Fruit fly (Drosophila melanogaster) whole organism, embryonic: ENCODE results near the gene CG6628.
A peak's percentile ranks its signal among the peaks of the same experiment; 100 is the strongest.

Experiments used
- Antp ChIP-seq: fragments of 200-800 bp; sonication (Bioruptor generic); optimal IDR thresholded peaks from 3 replicates; lab custom pipeline; 2016; ENCODE audit warnings: missing biosample characterization, missing genetic modification characterization
- Awh ChIP-seq: fragments of 200-800 bp; sonication (Bioruptor generic); IDR thresholded peaks from 2 replicates; pipeline ENCODE4, ENCODE4 v1.3.6; 2022; ENCODE audit warnings: missing biosample characterization, missing genetic modification characterization
- Bgb ChIP-seq: fragments of 200-800 bp; sonication (Bioruptor generic); IDR thresholded peaks from 2 replicates; pipeline ENCODE4 v1.3.6; 2022; ENCODE audit warnings: missing biosample characterization, missing genetic modification characterization; ENCODE audit not compliant: partially characterized antibody
- BtbVII ChIP-seq: fragments of 200-800 bp; sonication (Bioruptor generic); optimal IDR thresholded peaks from 3 replicates; lab custom pipeline; 2017; ENCODE audit warnings: missing biosample characterization, mild to moderate bottlenecking, missing genetic modification characterization
- C15 ChIP-seq: fragments of 200-800 bp; sonication (Bioruptor generic); IDR thresholded peaks from 3 replicates; pipeline ENCODE4 v1.3.6; 2022; ENCODE audit warnings: missing biosample characterization, missing genetic modification characterization
- CG10209 ChIP-seq: fragments of 200-800 bp; sonication (Bioruptor generic); optimal IDR thresholded peaks from 3 replicates; lab custom pipeline; 2017; ENCODE audit warnings: missing biosample characterization, mild to moderate bottlenecking, missing genetic modification characterization, missing genetic modification reagents
- CG1024 ChIP-seq: fragments of 200-800 bp; sonication (Bioruptor generic); IDR thresholded peaks from 2 replicates; pipeline ENCODE4 v1.3.6; 2022; ENCODE audit warnings: missing biosample characterization, missing genetic modification characterization
- CG10565 ChIP-seq: fragments of 200-800 bp; sonication (Bioruptor generic); optimal IDR thresholded peaks from 3 replicates; lab custom pipeline; 2016; ENCODE audit warnings: missing biosample characterization, mild to moderate bottlenecking, missing genetic modification characterization
- CG11723 ChIP-seq: fragments of 200-800 bp; sonication (Bioruptor generic); optimal IDR thresholded peaks from 2 replicates; lab custom pipeline; 2017; ENCODE audit warnings: missing biosample characterization, mild to moderate bottlenecking, missing genetic modification characterization
- CG15073 ChIP-seq: fragments of 200-800 bp; sonication (Bioruptor generic); optimal IDR thresholded peaks from 2 replicates; lab custom pipeline; 2016; ENCODE audit warnings: missing biosample characterization, missing genetic modification characterization
- CG18011 ChIP-seq: fragments of 200-800 bp; sonication (Bioruptor generic); optimal IDR thresholded peaks from 2 replicates; lab custom pipeline; 2017; ENCODE audit warnings: missing biosample characterization, missing genetic modification characterization, mild to moderate bottlenecking, moderate library complexity, missing genotype
- CG2120 ChIP-seq: fragments of 200-800 bp; sonication (Bioruptor generic); optimal IDR thresholded peaks from 3 replicates; lab custom pipeline; 2016; ENCODE audit warnings: missing biosample characterization, missing genetic modification characterization
- CG31224 ChIP-seq: fragments of 200-800 bp; sonication (Bioruptor generic); IDR thresholded peaks from 2 replicates; pipeline ENCODE4 v1.3.6; 2022; ENCODE audit warnings: missing biosample characterization, missing genetic modification characterization
- CG31365 ChIP-seq: fragments of 200-800 bp; sonication (Bioruptor generic); optimal IDR thresholded peaks from 2 replicates; lab custom pipeline; 2018; ENCODE audit warnings: missing biosample characterization, mild to moderate bottlenecking, missing genetic modification characterization
- CG31441 ChIP-seq: fragments of 200-800 bp; sonication (Bioruptor generic); IDR thresholded peaks from 2 replicates; pipeline ENCODE4 v1.3.6; 2022; ENCODE audit warnings: missing biosample characterization, missing genetic modification characterization
- CG32532 ChIP-seq: fragments of 200-800 bp; sonication (Bioruptor generic); IDR thresholded peaks from 2 replicates; pipeline ENCODE4 v1.3.6; 2022; ENCODE audit warnings: missing biosample characterization, missing genetic modification characterization
- CG42726 ChIP-seq: fragments of 200-800 bp; sonication (Bioruptor generic); IDR thresholded peaks from 2 replicates; pipeline ENCODE4 v1.3.6; 2022; ENCODE audit warnings: missing biosample characterization, missing genetic modification characterization; ENCODE audit not compliant: partially characterized antibody
- CG4730 ChIP-seq: fragments of 200-800 bp; sonication (Bioruptor generic); IDR thresholded peaks from 2 replicates; pipeline ENCODE4 v1.3.6; 2022; ENCODE audit warnings: missing biosample characterization, missing genetic modification characterization
- CG8089 ChIP-seq: fragments of 200-800 bp; sonication (Bioruptor generic); optimal IDR thresholded peaks from 3 replicates; lab custom pipeline; 2016; ENCODE audit warnings: missing biosample characterization, missing genetic modification characterization
- CG9215 ChIP-seq: fragments of 200-800 bp; sonication (Bioruptor generic); IDR thresholded peaks from 2 replicates; pipeline ENCODE4 v1.3.6; 2022; ENCODE audit warnings: missing biosample characterization, missing genetic modification characterization
- CG9797 ChIP-seq: fragments of 200-800 bp; sonication (Bioruptor generic); optimal IDR thresholded peaks from 3 replicates; lab custom pipeline; 2018; ENCODE audit warnings: missing biosample characterization, mild to moderate bottlenecking, missing genetic modification characterization
- D19A ChIP-seq: fragments of 200-800 bp; optimal IDR thresholded peaks from 3 replicates; lab custom pipeline; 2019; ENCODE audit warnings: missing biosample characterization, mild to moderate bottlenecking, missing genetic modification characterization, moderate library complexity
- Elba2 ChIP-seq: fragments of 200-800 bp; sonication (Bioruptor generic); optimal IDR thresholded peaks from 3 replicates; lab custom pipeline; 2016; ENCODE audit warnings: missing biosample characterization, missing genetic modification characterization
- Hmx ChIP-seq: fragments of 200-800 bp; sonication (Bioruptor generic); optimal IDR thresholded peaks from 2 replicates; lab custom pipeline; 2016; ENCODE audit warnings: missing biosample characterization, missing genetic modification characterization
- Neu2 ChIP-seq: fragments of 200-800 bp; sonication (Bioruptor generic); optimal IDR thresholded peaks from 3 replicates; lab custom pipeline; 2016; ENCODE audit warnings: missing biosample characterization, missing genetic modification characterization, borderline replicate concordance
- Pdp1 ChIP-seq, 2 experiments: fragments of 200-800 bp; sonication (Bioruptor generic); optimal IDR thresholded peaks; 3 replicates each; lab custom pipeline; 2016; ENCODE audit warnings: missing biosample characterization in 2 of 2, missing genetic modification characterization in 2 of 2, mild to moderate bottlenecking in 1 of 2, moderate library complexity in 1 of 2
- Ptx1 ChIP-seq: fragments of 200-800 bp; sonication (Bioruptor generic); IDR thresholded peaks from 2 replicates; pipeline ENCODE4 v1.3.6; 2022; ENCODE audit warnings: missing biosample characterization, missing genetic modification characterization
- Ssrp ChIP-seq: fragments of 200-800 bp; sonication (Bioruptor generic); optimal IDR thresholded peaks from 2 replicates; lab custom pipeline; 2018; ENCODE audit warnings: missing biosample characterization, mild to moderate bottlenecking, missing genetic modification characterization, moderate library complexity
- Usf ChIP-seq: fragments of 200-800 bp; sonication (Bioruptor generic); optimal IDR thresholded peaks from 2 replicates; lab custom pipeline; 2017; ENCODE audit warnings: missing genotype, missing biosample characterization, missing genetic modification characterization
- Xrp1 ChIP-seq: fragments of 200-800 bp; sonication (Bioruptor generic); IDR thresholded peaks from 2 replicates; pipeline ENCODE4 v1.3.6; 2022; ENCODE audit warnings: missing biosample characterization, missing genetic modification characterization
- ash1 ChIP-seq: fragments of 200-800 bp; sonication (Bioruptor generic); optimal IDR thresholded peaks from 2 replicates; lab custom pipeline; 2018; ENCODE audit warnings: missing biosample characterization, mild to moderate bottlenecking, missing genetic modification characterization
- bsh ChIP-seq, 2 experiments: fragments of 200-800 bp; sonication (Bioruptor generic); optimal IDR thresholded peaks; 2 replicates each; lab custom pipeline; 2017 to 2018; ENCODE audit warnings: mild to moderate bottlenecking in 2 of 2, missing biosample characterization in 2 of 2, missing genetic modification characterization in 2 of 2, moderate library complexity in 1 of 2
- ci ChIP-seq: fragments of 200-800 bp; sonication (Bioruptor generic); IDR thresholded peaks from 3 replicates; pipeline ENCODE4 v1.3.6; 2022; ENCODE audit warnings: missing biosample characterization, missing genetic modification characterization
- dmrt99B ChIP-seq: fragments of 200-800 bp; sonication (Bioruptor generic); optimal IDR thresholded peaks from 2 replicates; lab custom pipeline; 2018; ENCODE audit warnings: missing biosample characterization, mild to moderate bottlenecking, missing genetic modification characterization, moderate library complexity
- emc ChIP-seq: fragments of 200-800 bp; sonication (Bioruptor generic); optimal IDR thresholded peaks from 2 replicates; lab custom pipeline; 2016; ENCODE audit warnings: missing biosample characterization, missing genetic modification characterization
- fd102C ChIP-seq: fragments of 200-800 bp; sonication (Bioruptor generic); optimal IDR thresholded peaks from 2 replicates; lab custom pipeline; 2018; ENCODE audit warnings: missing biosample characterization, mild to moderate bottlenecking, missing genetic modification characterization, moderate library complexity
- gcm2 ChIP-seq: fragments of 200-800 bp; sonication (Bioruptor generic); optimal IDR thresholded peaks from 2 replicates; lab custom pipeline; 2016; ENCODE audit warnings: missing biosample characterization, missing genetic modification characterization
- ham ChIP-seq: fragments of 200-800 bp; sonication (Bioruptor generic); IDR thresholded peaks from 2 replicates; pipeline ENCODE4 v1.3.6; 2022; ENCODE audit warnings: missing biosample characterization, missing genetic modification characterization
- nerfin-1 ChIP-seq: fragments of 200-800 bp; sonication (Bioruptor generic); optimal IDR thresholded peaks from 3 replicates; lab custom pipeline; 2019; ENCODE audit warnings: missing biosample characterization, mild to moderate bottlenecking, missing genetic modification characterization, moderate library complexity
- nom ChIP-seq: fragments of 200-800 bp; sonication (Bioruptor generic); optimal IDR thresholded peaks from 2 replicates; lab custom pipeline; 2017; ENCODE audit warnings: missing biosample characterization, missing genetic modification characterization, mild to moderate bottlenecking, moderate library complexity, missing genetic modification reagents
- oc ChIP-seq: fragments of 200-800 bp; sonication (Bioruptor generic); optimal IDR thresholded peaks from 2 replicates; lab custom pipeline; 2018; ENCODE audit warnings: missing biosample characterization, mild to moderate bottlenecking, missing genetic modification characterization, moderate library complexity
- org-1 ChIP-seq: fragments of 200-800 bp; sonication (Bioruptor generic); optimal IDR thresholded peaks from 2 replicates; lab custom pipeline; 2017; ENCODE audit warnings: missing biosample characterization, missing genetic modification characterization
- slp2 ChIP-seq: fragments of 200-800 bp; sonication (Bioruptor generic); optimal IDR thresholded peaks from 2 replicates; lab custom pipeline; 2016; ENCODE audit warnings: missing biosample characterization, missing genetic modification characterization
- sob ChIP-seq: fragments of 200-800 bp; sonication (Bioruptor generic); IDR thresholded peaks from 2 replicates; pipeline ENCODE4 v1.3.6; 2022; ENCODE audit warnings: missing biosample characterization, missing genetic modification characterization
- trem ChIP-seq: fragments of 200-800 bp; optimal IDR thresholded peaks from 3 replicates; lab custom pipeline; 2019; ENCODE audit warnings: missing biosample characterization, mild to moderate bottlenecking, missing genetic modification characterization, moderate library complexity
- trh ChIP-seq: fragments of 200-800 bp; sonication (Bioruptor generic); optimal IDR thresholded peaks from 2 replicates; lab custom pipeline; 2016; ENCODE audit warnings: missing biosample characterization, missing genetic modification characterization
- vvl ChIP-seq: fragments of 200-800 bp; sonication (Bioruptor generic); IDR thresholded peaks from 2 replicates; pipeline ENCODE4 v1.3.6; 2022; ENCODE audit warnings: missing biosample characterization, missing genetic modification characterization
- wek ChIP-seq: fragments of 200-800 bp; sonication (Bioruptor generic); optimal IDR thresholded peaks from 3 replicates; lab custom pipeline; 2018; ENCODE audit warnings: missing biosample characterization, mild to moderate bottlenecking, missing genetic modification characterization, moderate library complexity
- yki ChIP-seq: fragments of >200 bp; optimal IDR thresholded peaks from 3 replicates; lab custom pipeline; 2018
- zen ChIP-seq: fragments of 200-800 bp; sonication (Bioruptor generic); optimal IDR thresholded peaks from 3 replicates; lab custom pipeline; 2018; ENCODE audit warnings: missing biosample characterization, mild to moderate bottlenecking, missing genetic modification characterization, moderate library complexity

The CG6628 gene

DNA sequence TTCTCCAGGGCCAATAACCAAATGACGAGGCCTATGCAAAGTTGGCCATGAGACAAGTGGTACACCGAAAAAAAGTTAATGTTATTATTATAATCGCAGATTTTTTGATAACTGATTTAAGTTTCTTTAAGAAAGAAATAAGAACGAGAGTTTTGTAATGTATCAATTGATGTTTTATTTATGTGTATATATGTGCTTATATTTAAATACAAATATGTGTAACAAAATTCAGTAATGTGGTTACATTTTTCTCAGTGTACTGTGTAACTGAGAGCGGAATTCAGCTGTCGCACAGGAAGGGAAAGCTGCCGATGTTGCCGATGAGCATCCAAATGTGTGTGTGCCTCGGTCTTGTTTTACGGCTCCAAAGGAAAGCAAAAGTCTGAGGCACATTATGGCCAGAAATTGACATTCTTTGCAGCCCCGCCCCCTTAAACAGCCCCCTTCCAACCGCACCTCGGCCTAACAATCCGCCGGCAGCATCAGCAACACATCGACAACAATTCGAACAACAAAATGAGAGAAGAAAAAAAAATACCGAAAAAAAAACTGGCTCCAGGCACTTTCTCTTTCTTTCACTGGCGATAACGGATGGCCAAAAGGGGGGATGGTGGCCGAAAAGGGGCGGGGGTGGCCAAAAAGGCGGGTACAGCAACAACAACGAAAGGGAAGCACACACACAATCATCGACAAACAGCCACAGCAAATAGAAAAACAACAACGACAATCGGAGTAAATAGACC, 39.6 kb upstream of the CG6628 start (continued):
- TF ChIP-seq gcm2 (GFP tag; lab: Kevin White, UChicago) (no peak), CG31365 (tag; lab: Kevin White, UChicago) (no peak), fd102C (GFP tag; lab: Kevin White, UChicago) (no peak), CG10209 (GFP tag; lab: Kevin White, UChicago) (peak; percentile 34), Neu2 (GFP tag; lab: Kevin White, UChicago) (no peak), CG9215 (GFP tag; lab: Robert Waterston, UW) (no peak), CG11723 (GFP tag; lab: Kevin White, UChicago) (peak; percentile 29), Hmx (GFP tag; lab: Kevin White, UChicago) (peak; percentile 32), Awh (GFP tag; lab: Robert Waterston, UW) (peak; percentile 35; the same call in 1 of the 2 replicates), nerfin-1 (tag; lab: Kevin White, UChicago) (peak; percentile 64), CG9797 (no peak), CG4730 (GFP tag; lab: Robert Waterston, UW) (no peak), dmrt99B (tag; lab: Kevin White, UChicago) (peak; percentile 79), CG2120 (GFP tag; lab: Kevin White, UChicago) (peak; percentile 6), ash1 (GFP tag; lab: Kevin White, UChicago) (no peak), trem (peak; percentile 72), CG32532 (GFP tag; lab: Robert Waterston, UW) (no peak), ham (no peak), nom (GFP tag; lab: Kevin White, UChicago) (no peak), Usf (GFP tag; lab: Kevin White, UChicago) (no peak), Pdp1 (GFP tag; optimal IDR thresholded peaks at IDR 0.05; lab: Kevin White, UChicago) (peak in 1 of 2 experiments; percentile 16), Xrp1 (GFP tag; lab: Robert Waterston, UW) (peak; percentile 69), C15 (no peak), trh (no peak), CG42726 (GFP tag; lab: Robert Waterston, UW) (no peak), wek (no peak), CG15073 (GFP tag; lab: Kevin White, UChicago) (no peak), CG31441 (GFP tag; lab: Robert Waterston, UW) (peak; percentile 80), CG10565 (GFP tag; lab: Kevin White, UChicago) (no peak), CG31224 (GFP tag; lab: Robert Waterston, UW) (no peak), CG8089 (no peak), slp2 (GFP tag; lab: Kevin White, UChicago) (no peak), Ssrp (peak; percentile 59), vvl (GFP tag; lab: Robert Waterston, UW) (peak; percentile 71; the same call in 1 of the 2 replicates), CG18011 (no peak), BtbVII (GFP tag; lab: Kevin White, UChicago) (peak; percentile 10), Bgb (GFP tag; lab: Robert Waterston, UW) (no peak), Ptx1 (peak; percentile 64), ci (GFP tag; lab: Robert Waterston, UW) (peak; percentile 74), oc (tag; lab: Kevin White, UChicago) (peak; percentile 30), zen (tag; lab: Kevin White, UChicago) (peak; percentile 11), bsh (GFP tag; optimal IDR thresholded peaks at IDR 0.05; lab: Kevin White, UChicago) (peak in 1 of 2 experiments; percentile 70), CG1024 (GFP tag; lab: Robert Waterston, UW) (0 out of 2 replicates have a peak, but pooled peaks have one; percentile 16), D19A (tag; lab: Kevin White, UChicago) (peak; percentile 76), org-1 (peak; percentile 33), Antp (GFP tag; lab: Kevin White, UChicago) (no peak), emc (no peak), Elba2 (GFP tag; lab: Kevin White, UChicago) (no peak), yki (lab: Kevin White, UChicago) (no peak), sob (GFP tag; lab: Robert Waterston, UW) (peak; percentile 22; the same call in 1 of the 2 replicates)
